Fruit fly (Drosophila melanogaster) S2 (cell line): Measurements from ENCODE around the gene ais.

Source experiments
- CG8478 ChIP-seq: fragments of >200 bp; optimal IDR thresholded peaks from 2 replicates; lab custom pipeline; 2018
- CTCF ChIP-seq, 2 experiments: fragments of >200 bp; optimal IDR thresholded peaks; 2 replicates each; lab custom pipeline; 2018

The ais gene

DNA sequence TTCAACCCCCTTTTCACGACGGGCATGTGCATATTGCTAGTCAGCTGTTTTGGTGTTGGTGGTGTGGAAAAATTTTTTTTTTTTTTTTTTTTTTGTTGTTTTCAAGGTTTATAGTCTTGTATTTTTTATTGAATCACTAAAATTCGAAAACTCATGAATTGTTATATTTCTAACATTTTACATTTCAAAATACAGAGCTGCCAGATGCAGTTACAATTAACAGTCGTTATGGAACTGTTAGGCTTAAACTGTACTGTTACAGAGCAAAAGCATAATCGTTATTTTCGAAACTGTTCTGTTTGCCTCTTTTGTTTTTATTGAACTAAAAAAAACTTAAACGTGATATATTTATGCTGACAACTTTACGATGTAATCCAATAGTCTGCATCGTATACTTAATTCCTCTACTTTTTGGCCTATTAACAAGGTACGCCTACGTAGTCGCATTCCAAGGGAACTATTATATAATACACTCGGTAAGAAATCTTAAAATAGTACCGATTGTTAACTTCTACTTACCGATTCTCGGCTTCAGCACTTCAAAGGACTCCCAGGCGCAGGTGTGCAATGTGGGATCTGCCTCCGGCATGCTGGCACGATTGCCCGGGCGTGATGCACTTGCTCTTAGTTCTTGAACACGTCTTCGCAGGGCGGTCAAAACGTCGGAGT lies 2.0 kb upstream of the ais start, which contains the start of gene CG32187:
TSS of gene CG32187 (minus strand) at position 9 of the 669 bp plus-strand sequence.
- TF ChIP-seq CTCF (optimal IDR thresholded peaks at IDR 0.05; lab: Kevin White, UChicago), result no peak

dm6 chr3L:17802107-17802506 lies 2.4 kb downstream of the ais start, which contains the start of gene NUCB1:
Gene NUCB1 (minus strand): TSS chr3L:17802279.
- TF ChIP-seq CG8478, result no peak
- TF ChIP-seq CTCF (optimal IDR thresholded peaks at IDR 0.05; lab: Kevin White, UChicago), result peak; percentile 39 to 51

DNA sequence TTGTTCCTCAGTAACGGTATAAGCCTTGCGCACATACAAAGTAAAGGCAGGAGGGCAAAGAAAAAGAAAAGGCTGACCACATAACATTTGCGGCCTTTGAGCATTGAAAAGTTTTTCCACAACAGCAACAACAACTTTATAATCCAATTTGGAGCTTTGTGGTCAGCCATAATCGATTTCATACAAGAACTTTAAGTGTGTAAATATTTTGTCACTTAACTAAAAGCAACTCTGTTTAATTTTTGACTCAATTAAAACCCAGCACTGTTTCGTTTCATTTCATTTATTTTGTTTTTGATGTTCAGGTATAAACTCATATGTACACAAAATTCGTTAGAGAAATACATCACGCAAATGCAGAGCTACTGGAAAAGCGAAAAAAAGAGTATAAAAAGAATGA lies 7.0 kb downstream of the ais start, which contains the start of gene CG42816:
TSS of gene CG42816 (minus strand) at position 101 of the 400 bp plus-strand sequence.
- no peak for TF ChIP-seq CG8478
- TF ChIP-seq CTCF (optimal IDR thresholded peaks at IDR 0.05; lab: Kevin White, UChicago), result no peak

DNA sequence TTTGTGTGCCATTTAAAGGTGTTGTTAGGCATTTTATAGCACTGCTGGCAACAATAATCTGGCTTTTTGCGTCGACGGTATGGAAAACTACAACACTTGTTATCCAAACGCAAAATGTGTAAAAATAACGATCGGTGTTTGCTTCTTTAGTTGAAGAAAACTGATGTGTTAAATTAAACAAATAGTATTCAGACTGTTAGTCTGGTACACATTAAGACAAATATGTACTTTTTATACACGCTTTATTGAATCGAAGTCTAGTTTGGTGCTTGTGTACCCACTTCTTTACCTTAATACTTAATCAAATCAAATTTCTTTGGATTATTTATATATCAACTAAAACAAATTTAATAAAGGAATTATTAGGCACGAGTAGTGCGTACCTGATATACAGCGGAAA lies 13.0 kb downstream of the ais start:
- TF ChIP-seq CG8478 (no peak), CTCF (optimal IDR thresholded peaks at IDR 0.05; lab: Kevin White, UChicago) (no peak)

DNA sequence AAGACGTTTGTCGTGTGGAACGTTAAGA lies 13.2 kb downstream of the ais start, which contains the start of gene CG42815:
TSS of gene CG42815 (minus strand) at position 20 of the 28 bp plus-strand sequence.
- TF ChIP-seq CTCF (optimal IDR thresholded peaks at IDR 0.05; lab: Kevin White, UChicago) (no peak), CG8478 (no peak)

dm6 chr3L:17791067-17791466 lies 13.4 kb downstream of the ais start:
- no peak for TF ChIP-seq CTCF (optimal IDR thresholded peaks at IDR 0.05; lab: Kevin White, UChicago)

dm6 chr3L:17763987-17764386 lies 40.5 kb downstream of the ais start, which contains the start of the genes Adgf-A and Adgf-A2:
Gene Adgf-A (minus strand): TSS chr3L:17764158.
Gene Adgf-A2 (minus strand): TSS chr3L:17764158.
- TF ChIP-seq CG8478 (no peak), CTCF (optimal IDR thresholded peaks at IDR 0.05; lab: Kevin White, UChicago) (peak in 1 of 2 experiments; percentile 17)

DNA sequence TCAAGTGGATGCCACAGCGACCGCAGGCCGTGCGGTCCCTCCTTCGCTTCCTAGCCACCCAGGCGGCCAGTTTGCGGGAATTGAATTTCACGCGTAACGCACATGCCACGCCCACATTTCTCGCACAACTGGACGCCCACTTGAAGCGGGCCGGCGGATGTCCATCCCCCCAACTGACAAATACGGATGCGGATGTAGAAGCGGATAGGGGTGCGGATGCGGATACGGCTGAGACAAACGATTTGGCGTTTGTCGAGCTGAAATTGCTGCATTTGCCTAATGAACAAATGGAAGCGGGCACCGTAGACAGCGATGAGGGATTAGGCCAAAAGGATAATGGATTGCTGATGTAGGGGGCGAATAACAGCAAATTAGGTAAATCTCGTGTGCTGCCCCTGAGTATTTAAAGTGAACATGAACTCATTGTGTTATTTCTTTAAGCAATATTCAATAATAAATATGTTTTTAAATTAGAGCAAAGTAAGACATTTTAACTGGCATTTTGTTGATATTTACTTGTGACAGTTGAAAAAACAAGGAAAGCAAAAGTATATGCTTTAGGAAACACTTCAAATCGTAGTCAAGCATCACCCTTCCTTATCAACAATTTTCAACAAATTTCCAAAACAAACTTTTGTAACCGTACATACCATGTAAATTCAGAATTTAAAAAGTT lies 45.3 kb downstream of the ais start, which contains the start of gene CG32181:
TSS of gene CG32181 (plus strand) at position 626 of the 676 bp plus-strand sequence.
- TF ChIP-seq CG8478 (no peak), CTCF (optimal IDR thresholded peaks at IDR 0.05; lab: Kevin White, UChicago) (no peak)

dm6 chr3L:17758084-17758211 lies 46.6 kb downstream of the ais start, which contains the start of gene CG32182:
Gene CG32182 (plus strand): TSS chr3L:17758112.
- TF ChIP-seq CG8478 (no peak), CTCF (optimal IDR thresholded peaks at IDR 0.05; lab: Kevin White, UChicago) (no peak)

- no peak for TF ChIP-seq CG8478
- no peak for TF ChIP-seq CTCF (optimal IDR thresholded peaks at IDR 0.05; lab: Kevin White, UChicago)
Observed at dm6 chr3L:17757156-17758083, 47.1 kb downstream of the ais start.

dm6 chr3L:17754285-17754684 lies 50.2 kb downstream of the ais start:
- TF ChIP-seq CG8478, result no peak
- no peak for TF ChIP-seq CTCF (optimal IDR thresholded peaks at IDR 0.05; lab: Kevin White, UChicago)
